4 fruit fly cellular contexts compared by ENCODE assay signal in genomic region chr2L:7135069-7135468, dm6.
TF ChIP-seq lines count a peak whose summit lies in the region.

No protein-coding gene starts in this region.

- peak; percentile 13 for TF ChIP-seq CTCF in whole organism, embryonic (GFP tag; optimal IDR thresholded peaks at IDR 0.05; lab: Kevin White, UChicago)

TF ChIP-seq in whole organism, embryonic, 481 proteins besides CTCF, POLR2A, EP300 and RAD21 (continues in another document):
- no peak for TF ChIP-seq bbx (GFP tag; IDR thresholded peaks at IDR 0.05; lab: Robert Waterston, UW; ENCODE audit: partially characterized antibody)
- peak; percentile 85 for TF ChIP-seq CG17328 (GFP tag; IDR thresholded peaks at IDR 0.05; lab: Robert Waterston, UW)
- peak; percentile 52 for TF ChIP-seq zf30C (GFP tag; optimal IDR thresholded peaks at IDR 0.05; lab: Kevin White, UChicago)
- TF ChIP-seq Six4 (GFP tag; optimal IDR thresholded peaks at IDR 0.05; lab: Kevin White, UChicago): peak; percentile 77
- peak; percentile 54 for TF ChIP-seq grau (tag; optimal IDR thresholded peaks at IDR 0.05; lab: Kevin White, UChicago)
- peak; percentile 32 for TF ChIP-seq maf-S (GFP tag; optimal IDR thresholded peaks at IDR 0.05; lab: Kevin White, UChicago)
- TF ChIP-seq nerfin-2 (GFP tag; IDR thresholded peaks at IDR 0.05; lab: Robert Waterston, UW; ENCODE audit: partially characterized antibody): no peak
- peak; percentile 84 for TF ChIP-seq vvl (GFP tag; IDR thresholded peaks at IDR 0.05; lab: Robert Waterston, UW)
- peak; percentile 57 for TF ChIP-seq Vsx1 (GFP tag; optimal IDR thresholded peaks at IDR 0.05; lab: Kevin White, UChicago)
- TF ChIP-seq CG9797 (GFP tag; optimal IDR thresholded peaks at IDR 0.05; lab: Kevin White, UChicago): no peak
- peak; percentile 79; the same call in 2 of the 3 replicates for TF ChIP-seq so (GFP tag; IDR thresholded peaks at IDR 0.05; lab: Robert Waterston, UW)
- TF ChIP-seq sim (GFP tag; IDR thresholded peaks at IDR 0.05; lab: Robert Waterston, UW): peak; percentile 69
- no peak; the same call in 2 of the 3 replicates for TF ChIP-seq CG11560 (tag; IDR thresholded peaks at IDR 0.05; lab: Robert Waterston, UW)
- peak; percentile 81 for TF ChIP-seq Ssrp (tag; optimal IDR thresholded peaks at IDR 0.05; lab: Kevin White, UChicago)
- peak; percentile 41 for TF ChIP-seq fd102C (GFP tag; optimal IDR thresholded peaks at IDR 0.05; lab: Kevin White, UChicago)
- TF ChIP-seq Pdp1 (GFP tag; optimal IDR thresholded peaks at IDR 0.05; lab: Kevin White, UChicago): peak; percentile 61 to 83
- TF ChIP-seq sens-2 (GFP tag; IDR thresholded peaks at IDR 0.05; lab: Robert Waterston, UW): peak; percentile 78
- no peak for TF ChIP-seq CkIIα-i1 (GFP tag; IDR thresholded peaks at IDR 0.05; lab: Robert Waterston, UW)
- TF ChIP-seq CG32767 (GFP tag; IDR thresholded peaks at IDR 0.05; lab: Robert Waterston, UW): peak; percentile 67
- TF ChIP-seq sug (tag; optimal IDR thresholded peaks at IDR 0.05; lab: Kevin White, UChicago): no peak
- TF ChIP-seq Bteb2 (GFP tag; optimal IDR thresholded peaks at IDR 0.05; lab: Kevin White, UChicago): no peak
- TF ChIP-seq CG16779 (GFP tag; IDR thresholded peaks at IDR 0.05; lab: Robert Waterston, UW): no peak

TF ChIP-seq in whole organism, prepupa, 60 proteins besides CTCF, POLR2A, EP300 and RAD21 (continues in another document):
- TF ChIP-seq CG15336 (GFP tag; IDR thresholded peaks at IDR 0.05; lab: Robert Waterston, UW): peak; percentile 72
- TF ChIP-seq CG7368 (GFP tag; optimal IDR thresholded peaks at IDR 0.05; lab: Kevin White, UChicago): peak; percentile 27
- peak; percentile 16 for TF ChIP-seq topi (GFP tag; optimal IDR thresholded peaks at IDR 0.05; lab: Kevin White, UChicago)
- no peak for TF ChIP-seq CG9139 (GFP tag; optimal IDR thresholded peaks at IDR 0.05; lab: Kevin White, UChicago)
- TF ChIP-seq fd85E (GFP tag; optimal IDR thresholded peaks at IDR 0.05; lab: Kevin White, UChicago): no peak
- peak; percentile 48 for TF ChIP-seq CG3032 (tag; optimal IDR thresholded peaks at IDR 0.05; lab: Kevin White, UChicago)
- peak; percentile 37 for TF ChIP-seq CG31627 (GFP tag; optimal IDR thresholded peaks at IDR 0.05; lab: Kevin White, UChicago)
- TF ChIP-seq Hr39 (GFP tag; optimal IDR thresholded peaks at IDR 0.05; lab: Kevin White, UChicago): peak; percentile 33
- TF ChIP-seq ss (GFP tag; optimal IDR thresholded peaks at IDR 0.05; lab: Kevin White, UChicago): peak in 1 of 2 experiments; percentile 12
- TF ChIP-seq vri (GFP tag; optimal IDR thresholded peaks at IDR 0.05; lab: Kevin White, UChicago): no peak
- peak; percentile 61 for TF ChIP-seq CG4318 (GFP tag; optimal IDR thresholded peaks at IDR 0.05; lab: Kevin White, UChicago)
- TF ChIP-seq spab (GFP tag; optimal IDR thresholded peaks at IDR 0.05; lab: Kevin White, UChicago): peak; percentile 48
- TF ChIP-seq eg (GFP tag; IDR thresholded peaks at IDR 0.05; lab: Robert Waterston, UW): peak; percentile 75; the same call in 2 of the 3 replicates
- TF ChIP-seq Smox (GFP tag; optimal IDR thresholded peaks at IDR 0.05; lab: Kevin White, UChicago): no peak
- peak; percentile 67 for TF ChIP-seq Eip75B (GFP tag; optimal IDR thresholded peaks at IDR 0.05; lab: Kevin White, UChicago)
- no peak for TF ChIP-seq CG11902 (GFP tag; optimal IDR thresholded peaks at IDR 0.05; lab: Kevin White, UChicago)
- TF ChIP-seq cyc (GFP tag; optimal IDR thresholded peaks at IDR 0.05; lab: Kevin White, UChicago): no peak
- TF ChIP-seq CG34406 (GFP tag; optimal IDR thresholded peaks at IDR 0.05; lab: Kevin White, UChicago): peak; percentile 27
- TF ChIP-seq Sox14 (GFP tag; optimal IDR thresholded peaks at IDR 0.05; lab: Kevin White, UChicago): peak; percentile 58
- TF ChIP-seq Ets21C (GFP tag; optimal IDR thresholded peaks at IDR 0.05; lab: Kevin White, UChicago): no peak
- TF ChIP-seq Eip93F (GFP tag; optimal IDR thresholded peaks at IDR 0.05; lab: Kevin White, UChicago): no peak
- peak; percentile 76 for TF ChIP-seq CG10631 (GFP tag; optimal IDR thresholded peaks at IDR 0.05; lab: Kevin White, UChicago)
- TF ChIP-seq dsx (GFP tag; optimal IDR thresholded peaks at IDR 0.05; lab: Kevin White, UChicago; ENCODE audit: poor library complexity, severe bottlenecking): no peak

TF ChIP-seq in whole organism, pupa, 21 proteins besides CTCF, POLR2A, EP300 and RAD21:
- TF ChIP-seq gl (tag; optimal IDR thresholded peaks at IDR 0.05; lab: Kevin White, UChicago) (no peak), CG17806 (tag; optimal IDR thresholded peaks at IDR 0.05; lab: Kevin White, UChicago) (peak; percentile 61), CG9948 (tag; optimal IDR thresholded peaks at IDR 0.05; lab: Kevin White, UChicago) (peak; percentile 71), Pif1B (GFP tag; optimal IDR thresholded peaks at IDR 0.05; lab: Kevin White, UChicago) (no peak), rn (GFP tag; IDR thresholded peaks at IDR 0.05; lab: Robert Waterston, UW) (peak; percentile 32), CG12605 (GFP tag; IDR thresholded peaks at IDR 0.05; lab: Robert Waterston, UW) (peak; percentile 64), CG14655 (GFP tag; optimal IDR thresholded peaks at IDR 0.05; lab: Kevin White, UChicago) (peak; percentile 83), CG32121 (GFP tag; IDR thresholded peaks at IDR 0.05; lab: Robert Waterston, UW) (peak; percentile 57), CG34367 (tag; optimal IDR thresholded peaks at IDR 0.05; lab: Kevin White, UChicago) (peak; percentile 44), fd96Ca (GFP tag; IDR thresholded peaks at IDR 0.05; lab: Robert Waterston, UW) (peak; percentile 80), Ets98B (GFP tag; IDR thresholded peaks at IDR 0.05; lab: Robert Waterston, UW) (peak; percentile 77), CG8301 (tag; optimal IDR thresholded peaks at IDR 0.05; lab: Kevin White, UChicago) (peak; percentile 69), CG13204 (GFP tag; optimal IDR thresholded peaks at IDR 0.05; lab: Kevin White, UChicago) (peak; percentile 17), CG4496 (GFP tag; IDR thresholded peaks at IDR 0.05; lab: Robert Waterston, UW) (peak; percentile 75; the same call in 2 of the 3 replicates), CG15710 (tag; optimal IDR thresholded peaks at IDR 0.05; lab: Kevin White, UChicago) (peak; percentile 65), Snoo (tag; optimal IDR thresholded peaks at IDR 0.05; lab: Kevin White, UChicago) (no peak), CG8159 (tag; optimal IDR thresholded peaks at IDR 0.05; lab: Kevin White, UChicago) (peak; percentile 51), EcR (GFP tag; optimal IDR thresholded peaks at IDR 0.05; lab: Kevin White, UChicago) (no peak), D1 (tag; optimal IDR thresholded peaks at IDR 0.05; lab: Kevin White, UChicago) (peak; percentile 2), Pif1A (GFP tag; optimal IDR thresholded peaks at IDR 0.05; lab: Kevin White, UChicago) (peak; percentile 65), CG10348 (GFP tag; IDR thresholded peaks at IDR 0.05; lab: Robert Waterston, UW) (no peak)

TF ChIP-seq in whole organism, wandering third instar larva, 38 proteins besides CTCF, POLR2A, EP300 and RAD21:
- TF ChIP-seq pan (optimal IDR thresholded peaks at IDR 0.05; lab: Kevin White, UChicago) (no peak), foxo (GFP tag; optimal IDR thresholded peaks at IDR 0.05; lab: Kevin White, UChicago) (peak in 1 of 2 experiments; percentile 3), h (GFP tag; optimal IDR thresholded peaks at IDR 0.05; lab: Kevin White, UChicago) (peak; percentile 2), sv (GFP tag; optimal IDR thresholded peaks at IDR 0.05; lab: Kevin White, UChicago) (peak; percentile 62), ey (GFP tag; optimal IDR thresholded peaks at IDR 0.05; lab: Kevin White, UChicago) (peak; percentile 15), jim (GFP tag; optimal IDR thresholded peaks at IDR 0.05; lab: Kevin White, UChicago) (no peak), dmrt93B (GFP tag; optimal IDR thresholded peaks at IDR 0.05; lab: Kevin White, UChicago) (no peak), Dif (GFP tag; optimal IDR thresholded peaks at IDR 0.05; lab: Kevin White, UChicago; ENCODE audit: partially characterized antibody) (no peak), fru (GFP tag; optimal IDR thresholded peaks at IDR 0.05; lab: Kevin White, UChicago) (peak; percentile 10)

Comparison
In these comparisons a context has a peak if more than half of its experiments do, and no peak if none do; other contexts are left out.
1. Of the 7 proteins assayed by ChIP-seq in both whole organism, embryonic and whole organism, prepupa: peak only in whole organism, embryonic: Blimp-1; only in whole organism, prepupa: Gug, Hr39 and Lpt; in both: Sox102F; in neither: 2.